Worm (Caenorhabditis elegans) whole organism, mixed stage, embryonic: ENCODE data around the gene F14F8.8.

Source experiments
- ces-1 ChIP-seq: fragments of 150-350 bp; optimal IDR thresholded peaks from 2 replicates; lab custom pipeline; 2014; ENCODE audit warnings: missing biosample characterization, missing genetic modification reagents, missing genetic modification characterization
- elt-1 ChIP-seq: sonication (generic microtip); optimal IDR thresholded peaks from 2 replicates; lab custom pipeline; 2017; ENCODE audit warnings: missing genetic modification characterization, mild to moderate bottlenecking, missing compliant biosample characterization, antibody characterized with exemption, moderate library complexity, borderline replicate concordance; ENCODE audit not compliant: insufficient read depth
- pha-4 ChIP-seq: fragments of 150-350 bp; optimal IDR thresholded peaks from 2 replicates; lab custom pipeline; 2018; ENCODE audit warnings: missing biosample characterization, missing genetic modification reagents, missing genetic modification characterization
- sem-2 ChIP-seq: fragments of 200-800 bp; sonication (Bioruptor generic); optimal IDR thresholded peaks from 2 replicates; lab custom pipeline; 2018; ENCODE audit warnings: mild to moderate bottlenecking, missing genetic modification characterization, missing compliant biosample characterization
- sptf-1 ChIP-seq: sonication (generic microtip); optimal IDR thresholded peaks from 2 replicates; lab custom pipeline; 2017; ENCODE audit warnings: mild to moderate bottlenecking, missing genetic modification characterization, moderate library complexity, missing compliant biosample characterization
- ztf-11 ChIP-seq: fragments of 150-350 bp; optimal IDR thresholded peaks from 2 replicates; lab custom pipeline; 2014; ENCODE audit warnings: missing biosample characterization, missing genetic modification characterization

DNA sequence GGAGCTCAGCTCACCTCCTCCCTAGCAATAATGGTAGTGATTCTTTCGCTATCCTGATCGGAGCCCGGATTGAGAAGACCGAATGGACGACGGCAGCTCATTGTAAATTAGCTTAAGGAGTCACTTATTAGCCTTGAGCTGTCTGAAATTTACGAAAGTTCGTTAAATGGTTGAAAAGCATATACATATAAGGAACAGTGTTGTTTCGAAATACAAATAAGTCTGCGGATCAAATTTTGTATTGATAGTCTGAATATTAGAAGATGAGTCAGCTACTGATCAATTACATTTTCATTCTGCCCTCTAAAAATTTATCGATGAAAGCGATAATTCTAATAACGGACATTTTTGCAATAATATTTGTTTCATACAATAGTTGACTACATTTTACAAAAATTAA lies 5.5 kb downstream of the F14F8.8 start, which contains the start of gene F14F8.14:
- no peak for TF ChIP-seq pha-4 (tag; lab: Kevin White, UChicago)
- TF ChIP-seq sem-2 (GFP tag; lab: Kevin White, UChicago) = no peak
- no peak for TF ChIP-seq ztf-11 (tag; lab: Kevin White, UChicago)
- TF ChIP-seq elt-1 (tag; lab: Kevin White, UChicago) = no peak
- TF ChIP-seq sptf-1 (tag; lab: Kevin White, UChicago) = no peak
- no peak for TF ChIP-seq ces-1 (GFP tag; lab: Kevin White, UChicago)
